Worm (Caenorhabditis elegans) whole organism, mixed stage, embryonic: ENCODE results near the gene arf-6.

Experiments
- ceh-39 ChIP-seq: fragments of 150-350 bp; optimal IDR thresholded peaks from 2 replicates; lab custom pipeline; 2014; ENCODE audit warnings: missing biosample characterization, missing genetic modification characterization
- ces-1 ChIP-seq: fragments of 150-350 bp; optimal IDR thresholded peaks from 2 replicates; lab custom pipeline; 2014; ENCODE audit warnings: missing biosample characterization, missing genetic modification reagents, missing genetic modification characterization
- elt-3 ChIP-seq: fragments of 150-350 bp; optimal IDR thresholded peaks from 2 replicates; lab custom pipeline; 2014; ENCODE audit warnings: missing biosample characterization, missing genetic modification characterization
- pha-4 ChIP-seq: fragments of 150-350 bp; optimal IDR thresholded peaks from 2 replicates; lab custom pipeline; 2018; ENCODE audit warnings: missing biosample characterization, missing genetic modification reagents, missing genetic modification characterization
- ztf-11 ChIP-seq: fragments of 150-350 bp; optimal IDR thresholded peaks from 2 replicates; lab custom pipeline; 2014; ENCODE audit warnings: missing biosample characterization, missing genetic modification characterization

DNA sequence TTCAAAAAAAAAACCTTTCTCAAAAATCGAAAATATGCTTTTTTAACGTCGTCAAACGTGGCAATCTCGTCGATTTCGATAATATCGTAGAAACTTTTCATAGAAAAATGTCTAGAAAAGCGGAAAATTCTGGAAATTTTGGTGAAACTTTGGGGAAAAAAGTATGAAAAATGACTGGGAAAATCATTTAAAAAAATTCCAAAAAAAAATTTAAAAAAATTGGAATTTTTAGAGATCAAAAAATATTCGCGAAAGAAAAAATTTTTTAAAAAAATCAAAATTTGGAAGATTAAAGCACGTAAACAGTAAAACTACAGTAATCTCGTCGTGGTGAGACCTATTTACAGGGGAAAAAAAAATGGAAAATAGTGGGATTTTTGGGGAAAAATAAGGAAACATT is 7.9 kb upstream of the arf-6 start, which contains the start of gene Y116A8C.10:
- TF ChIP-seq elt-3 (no peak), pha-4 (tag; lab: Kevin White, UChicago) (no peak), ceh-39 (tag; lab: Kevin White, UChicago) (no peak), ces-1 (GFP tag; lab: Kevin White, UChicago) (no peak), ztf-11 (tag; lab: Kevin White, UChicago) (no peak)
